Fruit fly (Drosophila melanogaster): ENCODE measurements around the gene CG7707.

dm6 chr3L:17253887-17254581 is 10.8 kb downstream of the CG7707 start, which contains the start of gene CG6497:
- no peak for TF ChIP-seq sv (GFP tag; optimal IDR thresholded peaks at IDR 0.05)
- TF ChIP-seq psq (GFP tag; optimal IDR thresholded peaks at IDR 0.05), result no peak
- TF ChIP-seq dmrt93B (GFP tag; optimal IDR thresholded peaks at IDR 0.05), result no peak
- TF ChIP-seq woc (GFP tag; optimal IDR thresholded peaks at IDR 0.05), result no peak
- TF ChIP-seq Mio (GFP tag; optimal IDR thresholded peaks at IDR 0.05), result no peak
- TF ChIP-seq Abd-B (GFP tag; optimal IDR thresholded peaks at IDR 0.05), result no peak
- no peak for TF ChIP-seq CrebA (GFP tag; optimal IDR thresholded peaks at IDR 0.05; ENCODE audit: borderline replicate concordance)
- TF ChIP-seq GATAd (GFP tag; optimal IDR thresholded peaks at IDR 0.05), result no peak
- TF ChIP-seq OdsH (GFP tag; optimal IDR thresholded peaks at IDR 0.05), result no peak
- no peak for TF ChIP-seq Sp1 (GFP tag; optimal IDR thresholded peaks at IDR 0.05)
- TF ChIP-seq usp (GFP tag; optimal IDR thresholded peaks at IDR 0.05), result no peak
- TF ChIP-seq br (GFP tag; optimal IDR thresholded peaks at IDR 0.05), result no peak
- TF ChIP-seq Myc (optimal IDR thresholded peaks at IDR 0.05), result no peak
